Worm (Caenorhabditis elegans) whole organism, L3 larva: Measurements from ENCODE around the gene rpn-6.2.

ENCODE experiments used
- R02D3.7 ChIP-seq: fragments of 150-350 bp; optimal IDR thresholded peaks from 2 replicates; lab custom pipeline; 2014; ENCODE audit warnings: missing biosample characterization, missing genetic modification characterization
- ZK546.5 ChIP-seq: sonication (generic microtip); optimal IDR thresholded peaks from 2 replicates; lab custom pipeline; 2017; ENCODE audit warnings: missing biosample characterization, missing genetic modification characterization
- aly-2 ChIP-seq: fragments of 150-350 bp; optimal IDR thresholded peaks from 2 replicates; lab custom pipeline; 2014; ENCODE audit warnings: missing biosample characterization, missing genetic modification characterization
- ama-1 ChIP-seq: fragments of 150-350 bp; optimal IDR thresholded peaks from 2 replicates; lab custom pipeline; 2018
- ceh-16 ChIP-seq: sonication (generic microtip); optimal IDR thresholded peaks from 2 replicates; lab custom pipeline; 2017; ENCODE audit warnings: missing biosample characterization, missing genetic modification characterization
- ceh-28 ChIP-seq: fragments of 150-350 bp; optimal IDR thresholded peaks from 2 replicates; lab custom pipeline; 2014; ENCODE audit warnings: missing biosample characterization, missing genetic modification reagents, missing genetic modification characterization
- ceh-82 ChIP-seq: fragments of 150-350 bp; optimal IDR thresholded peaks from 2 replicates; lab custom pipeline; 2014; ENCODE audit warnings: missing biosample characterization, missing genetic modification characterization
- daf-12 ChIP-seq: fragments of 150-350 bp; optimal IDR thresholded peaks from 2 replicates; lab custom pipeline; 2014; ENCODE audit warnings: missing biosample characterization, missing genetic modification reagents, missing genetic modification characterization
- egl-27 ChIP-seq: sonication (generic microtip); optimal IDR thresholded peaks from 4 replicates; lab custom pipeline; 2017; ENCODE audit warnings: missing biosample characterization, missing genetic modification reagents, missing genetic modification characterization
- egl-5 ChIP-seq: fragments of 150-350 bp; optimal IDR thresholded peaks from 2 replicates; lab custom pipeline; 2017; ENCODE audit warnings: missing biosample characterization, missing genetic modification reagents, missing genetic modification characterization, inconsistent platforms
- elt-2 ChIP-seq: sonication (generic microtip); optimal IDR thresholded peaks from 2 replicates; lab custom pipeline; 2016; ENCODE audit warnings: missing genetic modification reagents, mild to moderate bottlenecking, missing genetic modification characterization, missing compliant biosample characterization
- elt-3 ChIP-seq, 3 experiments: fragments of 150-350 bp in 1 of 3; sonication (generic microtip) in 2 of 3; optimal IDR thresholded peaks; 2 replicates in 2 of 3; 4 replicates in 1 of 3; lab custom pipeline; 2014 to 2017; ENCODE audit warnings: missing biosample characterization in 3 of 3, missing genetic modification characterization in 3 of 3
- fkh-2 ChIP-seq: fragments of 150-350 bp; optimal IDR thresholded peaks from 2 replicates; lab custom pipeline; 2014; ENCODE audit warnings: missing biosample characterization, missing genetic modification reagents, missing genetic modification characterization
- fos-1 ChIP-seq: fragments of 150-350 bp; optimal IDR thresholded peaks from 2 replicates; lab custom pipeline; 2014; ENCODE audit warnings: missing biosample characterization, missing genetic modification characterization
- hmg-11 ChIP-seq: sonication (generic microtip); optimal IDR thresholded peaks from 2 replicates; lab custom pipeline; 2016; ENCODE audit warnings: missing genetic modification characterization, missing compliant biosample characterization
- jun-1 ChIP-seq: fragments of 150-350 bp; optimal IDR thresholded peaks from 2 replicates; lab custom pipeline; 2014; ENCODE audit warnings: missing biosample characterization, missing genetic modification reagents, missing genetic modification characterization
- lin-39 ChIP-seq: fragments of 150-350 bp; optimal IDR thresholded peaks from 2 replicates; lab custom pipeline; 2018; ENCODE audit warnings: missing biosample characterization, missing genetic modification reagents, missing genetic modification characterization
- mdl-1 ChIP-seq: fragments of 150-350 bp; optimal IDR thresholded peaks from 2 replicates; lab custom pipeline; 2014; ENCODE audit warnings: missing biosample characterization, missing genetic modification characterization
- mml-1 ChIP-seq: fragments of 150-350 bp; sonication (generic microtip); optimal IDR thresholded peaks from 3 replicates; lab custom pipeline; 2014; ENCODE audit warnings: missing biosample characterization, missing genetic modification characterization
- nfya-1 ChIP-seq: sonication (generic microtip); optimal IDR thresholded peaks from 2 replicates; lab custom pipeline; 2017; ENCODE audit warnings: missing genetic modification characterization, mild to moderate bottlenecking, missing compliant biosample characterization, antibody characterized with exemption, moderate library complexity; ENCODE audit not compliant: insufficient read depth
- nhr-12 ChIP-seq: fragments of 150-350 bp; optimal IDR thresholded peaks from 2 replicates; lab custom pipeline; 2014; ENCODE audit warnings: missing biosample characterization, missing genetic modification characterization
- nhr-237 ChIP-seq: fragments of 150-350 bp; optimal IDR thresholded peaks from 2 replicates; lab custom pipeline; 2014; ENCODE audit warnings: missing biosample characterization, missing genetic modification characterization
- nhr-25 ChIP-seq: sonication (generic microtip); optimal IDR thresholded peaks from 2 replicates; lab custom pipeline; 2017; ENCODE audit warnings: missing biosample characterization, missing genetic modification characterization
- nhr-43 ChIP-seq: sonication (generic microtip); optimal IDR thresholded peaks from 2 replicates; lab custom pipeline; 2016; ENCODE audit warnings: mild to moderate bottlenecking, missing genetic modification characterization, missing compliant biosample characterization; ENCODE audit not compliant: poor library complexity, severe bottlenecking
- nhr-67 ChIP-seq: fragments of 150-350 bp; optimal IDR thresholded peaks from 2 replicates; lab custom pipeline; 2014; ENCODE audit warnings: missing biosample characterization, missing genetic modification characterization
- nhr-76 ChIP-seq: fragments of 150-350 bp; sonication (generic microtip); optimal IDR thresholded peaks from 5 replicates; lab custom pipeline; 2014; ENCODE audit warnings: missing biosample characterization, missing genetic modification characterization
- nhr-77 ChIP-seq: fragments of 150-350 bp; optimal IDR thresholded peaks from 2 replicates; lab custom pipeline; 2014; ENCODE audit warnings: missing biosample characterization, missing genetic modification characterization
- pha-4 ChIP-seq: fragments of 150-350 bp; optimal IDR thresholded peaks from 2 replicates; lab custom pipeline; 2014; ENCODE audit warnings: missing biosample characterization, missing genetic modification reagents, missing genetic modification characterization
- pqm-1 ChIP-seq: fragments of 150-350 bp; optimal IDR thresholded peaks from 2 replicates; lab custom pipeline; 2017; ENCODE audit warnings: missing biosample characterization, missing genetic modification characterization, inconsistent platforms
- sea-2 ChIP-seq: fragments of 150-350 bp; sonication (generic microtip); optimal IDR thresholded peaks from 4 replicates; lab custom pipeline; 2014; ENCODE audit warnings: missing biosample characterization, missing genetic modification reagents, missing genetic modification characterization
- skn-1 ChIP-seq: fragments of 150-350 bp; optimal IDR thresholded peaks from 2 replicates; lab custom pipeline; 2014; ENCODE audit warnings: missing biosample characterization, missing genetic modification characterization
- snpc-4 ChIP-seq: fragments of 150-350 bp; optimal IDR thresholded peaks from 2 replicates; lab custom pipeline; 2014; ENCODE audit warnings: missing biosample characterization, missing genetic modification characterization
- tbx-2 ChIP-seq: sonication (generic microtip); optimal IDR thresholded peaks from 2 replicates; lab custom pipeline; 2016; ENCODE audit warnings: mild to moderate bottlenecking, missing genetic modification characterization, missing compliant biosample characterization
- unc-39 ChIP-seq: sonication (generic microtip); optimal IDR thresholded peaks from 4 replicates; lab custom pipeline; 2017; ENCODE audit warnings: missing biosample characterization, missing genetic modification characterization
- unc-62 ChIP-seq: fragments of 150-350 bp; sonication (generic microtip); optimal IDR thresholded peaks from 4 replicates; lab custom pipeline; 2014; ENCODE audit warnings: missing biosample characterization, missing genetic modification reagents, missing genetic modification characterization
- ztf-4 ChIP-seq: fragments of 150-350 bp; optimal IDR thresholded peaks from 2 replicates; lab custom pipeline; 2014; ENCODE audit warnings: missing biosample characterization, missing genetic modification characterization

Gene rpn-6.2

ce11 chrIII:9022535-9022934 is 20.7 kb upstream of the rpn-6.2 start, which contains the start of gene F59B2.14:
Gene F59B2.14 (minus strand): TSS chrIII:9022635.
- no peak for TF ChIP-seq daf-12 (tag; lab: Kevin White, UChicago)
- no peak for TF ChIP-seq aly-2 (tag; lab: Kevin White, UChicago)
- TF ChIP-seq nhr-237 (tag; lab: Kevin White, UChicago), result no peak
- no peak for TF ChIP-seq mdl-1
- no peak for TF ChIP-seq elt-2
- no peak for TF ChIP-seq nhr-25 (tag; lab: Kevin White, UChicago)
- TF ChIP-seq ztf-4 (tag; lab: Kevin White, UChicago), result no peak
- no peak for TF ChIP-seq nhr-12 (tag; lab: Kevin White, UChicago)
- no peak for TF ChIP-seq nhr-76 (tag; lab: Kevin White, UChicago)
- no peak for TF ChIP-seq ceh-28 (tag; lab: Kevin White, UChicago)
- TF ChIP-seq tbx-2 (tag; lab: Kevin White, UChicago), result no peak
- no peak for TF ChIP-seq ceh-82
- no peak for TF ChIP-seq ama-1 (lab: Kevin White, UChicago)
- no peak for TF ChIP-seq unc-62
- TF ChIP-seq snpc-4 (tag; lab: Kevin White, UChicago), result no peak
- no peak for TF ChIP-seq skn-1 (tag; lab: Kevin White, UChicago)
- TF ChIP-seq sea-2 (GFP tag; lab: Kevin White, UChicago), result no peak
- TF ChIP-seq fos-1 (tag; lab: Kevin White, UChicago), result no peak
- TF ChIP-seq ZK546.5 (tag; lab: Kevin White, UChicago), result no peak

ce11 chrIII:9017181-9017651 is 15.4 kb upstream of the rpn-6.2 start, which contains the start of gene F59B2.12:
Gene F59B2.12 (plus strand): TSS chrIII:9017601.
- TF ChIP-seq nhr-43 (no peak), hmg-11 (tag; lab: Kevin White, UChicago) (no peak), tbx-2 (tag; lab: Kevin White, UChicago) (no peak), egl-27 (tag; lab: Kevin White, UChicago) (no peak), lin-39 (tag; lab: Kevin White, UChicago) (no peak), nhr-76 (tag; lab: Kevin White, UChicago) (no peak)
- TF ChIP-seq, all 47 proteins: peak for 0

ce11 chrIII:9012309-9012708 is 10.5 kb upstream of the rpn-6.2 start, which contains the start of gene F59B2.9:
Gene F59B2.9 (minus strand): TSS chrIII:9012409.
- TF ChIP-seq nhr-12 (tag; lab: Kevin White, UChicago) (no peak), elt-3 (tag; optimal IDR thresholded peaks at IDR 0.05; lab: Kevin White, UChicago) (no peak), R02D3.7 (no peak), nhr-43 (no peak), aly-2 (tag; lab: Kevin White, UChicago) (no peak), unc-39 (tag; lab: Kevin White, UChicago) (no peak), mml-1 (tag; lab: Kevin White, UChicago) (no peak), pha-4 (tag; lab: Kevin White, UChicago) (no peak), fkh-2 (no peak), hmg-11 (tag; lab: Kevin White, UChicago) (no peak)

ce11 chrIII:9010047-9010446 is 8.2 kb upstream of the rpn-6.2 start, which contains the start of gene F59B2.8:
Gene F59B2.8 (minus strand): TSS chrIII:9010197.
- TF ChIP-seq nhr-237 (tag; lab: Kevin White, UChicago) (no peak), fos-1 (tag; lab: Kevin White, UChicago) (no peak), elt-3 (tag; optimal IDR thresholded peaks at IDR 0.05; lab: Kevin White, UChicago) (no peak), jun-1 (no peak), ztf-4 (tag; lab: Kevin White, UChicago) (no peak)

ce11 chrIII:9007183-9007582 is 5.4 kb upstream of the rpn-6.2 start:
- TF ChIP-seq elt-3 (tag; optimal IDR thresholded peaks at IDR 0.05; lab: Kevin White, UChicago) (no peak), pqm-1 (tag; lab: Kevin White, UChicago) (peak; percentile 53), egl-27 (tag; lab: Kevin White, UChicago) (no peak), nfya-1 (tag; lab: Kevin White, UChicago) (peak; percentile 12), egl-5 (peak; percentile 27), ceh-16 (tag; lab: Kevin White, UChicago) (no peak), nhr-67 (tag; lab: Kevin White, UChicago) (no peak), nhr-77 (tag; lab: Kevin White, UChicago) (no peak), tbx-2 (tag; lab: Kevin White, UChicago) (no peak), elt-2 (peak; percentile 61), pha-4 (tag; lab: Kevin White, UChicago) (peak; percentile 70), lin-39 (tag; lab: Kevin White, UChicago) (peak; percentile 39)
